Worm (Caenorhabditis elegans) whole organism, young adult: ENCODE measurements around the gene oac-23.

Source experiments
- B0261.1 ChIP-seq: sonication (generic microtip); optimal IDR thresholded peaks from 2 replicates; lab custom pipeline; 2016; ENCODE audit warnings: mild to moderate bottlenecking, missing genetic modification characterization, moderate library complexity, missing compliant biosample characterization
- F10E7.11 ChIP-seq: sonication (generic microtip); optimal IDR thresholded peaks from 2 replicates; lab custom pipeline; 2017; ENCODE audit warnings: mild to moderate bottlenecking, missing genetic modification characterization, moderate library complexity, missing compliant biosample characterization
- F22D6.2 ChIP-seq: sonication (generic microtip); optimal IDR thresholded peaks from 2 replicates; lab custom pipeline; 2016; ENCODE audit warnings: mild to moderate bottlenecking, missing genetic modification characterization, missing compliant biosample characterization
- F33H1.4 ChIP-seq: fragments of 200-800 bp; sonication (Bioruptor generic); IDR thresholded peaks from 2 replicates; pipeline ENCODE4 v1.3.6; 2022; ENCODE audit warnings: missing genetic modification reagents, missing genetic modification characterization, missing compliant biosample characterization
- F49E8.2 ChIP-seq: sonication (generic microtip); optimal IDR thresholded peaks from 3 replicates; lab custom pipeline; 2017; ENCODE audit warnings: missing genetic modification characterization, mild to moderate bottlenecking, missing compliant biosample characterization, antibody characterized with exemption, moderate library complexity; ENCODE audit not compliant: insufficient read depth
- F52B5.7 ChIP-seq: sonication (generic microtip); optimal IDR thresholded peaks from 2 replicates; lab custom pipeline; 2016; ENCODE audit warnings: mild to moderate bottlenecking, missing genetic modification characterization, missing compliant biosample characterization
- F55B11.4 ChIP-seq: sonication (generic microtip); optimal IDR thresholded peaks from 2 replicates; lab custom pipeline; 2016; ENCODE audit warnings: missing compliant biosample characterization, missing genetic modification characterization, borderline replicate concordance; ENCODE audit not compliant: insufficient read depth
- K12H6.12 ChIP-seq: fragments of 200-800 bp; sonication (Bioruptor generic); optimal IDR thresholded peaks from 2 replicates; lab custom pipeline; 2018; ENCODE audit warnings: mild to moderate bottlenecking, missing genetic modification characterization, missing compliant biosample characterization
- ZK185.1 ChIP-seq: sonication (generic microtip); optimal IDR thresholded peaks from 2 replicates; lab custom pipeline; 2016; ENCODE audit warnings: mild to moderate bottlenecking, missing genetic modification characterization, missing compliant biosample characterization; ENCODE audit not compliant: poor library complexity, severe bottlenecking
- akir-1 ChIP-seq: fragments of 200-800 bp; sonication (Bioruptor generic); optimal IDR thresholded peaks from 2 replicates; lab custom pipeline; 2018; ENCODE audit warnings: mild to moderate bottlenecking, missing genetic modification characterization, moderate library complexity, missing compliant biosample characterization
- attf-3 ChIP-seq: fragments of 200-800 bp; sonication (Bioruptor generic); conservative IDR thresholded peaks from 2 replicates; pipeline ENCODE4 v1.3.6; 2022; ENCODE audit warnings: missing genetic modification reagents, missing genetic modification characterization, missing compliant biosample characterization
- ccch-3 ChIP-seq: fragments of 200-800 bp; sonication (Bioruptor generic); optimal IDR thresholded peaks from 2 replicates; lab custom pipeline; 2018; ENCODE audit warnings: mild to moderate bottlenecking, missing genetic modification characterization, missing compliant biosample characterization
- ceh-27 ChIP-seq: fragments of 200-800 bp; sonication (Bioruptor generic); optimal IDR thresholded peaks from 2 replicates; lab custom pipeline; 2018; ENCODE audit warnings: mild to moderate bottlenecking, missing genetic modification characterization, moderate library complexity, missing compliant biosample characterization
- ceh-58 ChIP-seq: fragments of 200-800 bp; sonication (Bioruptor generic); IDR thresholded peaks from 2 replicates; pipeline ENCODE4 v1.3.6; 2022; ENCODE audit warnings: missing genetic modification characterization, missing compliant biosample characterization
- dox-1 ChIP-seq: fragments of 200-800 bp; sonication (Bioruptor generic); IDR thresholded peaks from 2 replicates; pipeline ENCODE4 v1.3.6; 2022; ENCODE audit warnings: missing genetic modification reagents, missing genetic modification characterization, missing compliant biosample characterization
- egl-18 ChIP-seq: fragments of 200-800 bp; sonication (Bioruptor generic); IDR thresholded peaks from 2 replicates; pipeline ENCODE4 v1.3.6; 2022; ENCODE audit warnings: missing genetic modification reagents, missing genetic modification characterization, missing compliant biosample characterization
- egrh-3 ChIP-seq: fragments of 200-800 bp; sonication (Bioruptor generic); IDR thresholded peaks from 2 replicates; pipeline ENCODE4 v1.3.6; 2022; ENCODE audit warnings: missing genetic modification reagents, missing genetic modification characterization, missing compliant biosample characterization
- ekl-4 ChIP-seq: fragments of 200-800 bp; sonication (Bioruptor generic); IDR thresholded peaks from 2 replicates; pipeline ENCODE4 v1.3.6; 2022; ENCODE audit warnings: missing genetic modification reagents, missing genetic modification characterization, missing compliant biosample characterization
- ets-4 ChIP-seq: fragments of 200-800 bp; sonication (Bioruptor generic); optimal IDR thresholded peaks from 2 replicates; lab custom pipeline; 2018; ENCODE audit warnings: mild to moderate bottlenecking, missing genetic modification characterization, missing compliant biosample characterization
- hrde-1 ChIP-seq: sonication (generic microtip); optimal IDR thresholded peaks from 2 replicates; lab custom pipeline; 2016; ENCODE audit warnings: missing genetic modification characterization, mild to moderate bottlenecking, missing compliant biosample characterization, moderate library complexity, missing genotype, missing genetic modification reagents, borderline replicate concordance
- madf-6 ChIP-seq: fragments of 200-800 bp; sonication (Bioruptor generic); IDR thresholded peaks from 2 replicates; pipeline ENCODE4 v1.3.6; 2022; ENCODE audit warnings: missing genetic modification reagents, missing genetic modification characterization, missing compliant biosample characterization
- madf-8 ChIP-seq: fragments of 200-800 bp; sonication (Bioruptor generic); conservative IDR thresholded peaks from 2 replicates; pipeline ENCODE4 v1.3.6; 2022; ENCODE audit warnings: missing genetic modification reagents, missing genetic modification characterization, missing compliant biosample characterization
- mxl-1 ChIP-seq: sonication (generic microtip); optimal IDR thresholded peaks from 2 replicates; lab custom pipeline; 2016; ENCODE audit warnings: missing genetic modification characterization, missing compliant biosample characterization
- nfya-2 ChIP-seq: fragments of 200-800 bp; sonication (Bioruptor generic); IDR thresholded peaks from 2 replicates; pipeline ENCODE4 v1.3.6; 2022; ENCODE audit warnings: missing genetic modification reagents, missing genetic modification characterization, missing compliant biosample characterization
- nhr-120 ChIP-seq: fragments of 200-800 bp; sonication (Bioruptor generic); IDR thresholded peaks from 2 replicates; pipeline ENCODE4 v1.3.6; 2022; ENCODE audit warnings: missing genetic modification characterization, missing compliant biosample characterization
- nhr-179 ChIP-seq: sonication (generic microtip); optimal IDR thresholded peaks from 2 replicates; lab custom pipeline; 2016; ENCODE audit warnings: mild to moderate bottlenecking, missing genetic modification characterization, missing compliant biosample characterization
- nhr-27 ChIP-seq: fragments of 200-800 bp; sonication (Bioruptor generic); optimal IDR thresholded peaks from 2 replicates; lab custom pipeline; 2018; ENCODE audit warnings: mild to moderate bottlenecking, missing genetic modification characterization, moderate library complexity, missing compliant biosample characterization
- nhr-90 ChIP-seq: sonication (generic microtip); optimal IDR thresholded peaks from 2 replicates; lab custom pipeline; 2016; ENCODE audit warnings: missing genotype, mild to moderate bottlenecking, missing genetic modification characterization, missing compliant biosample characterization
- pbrm-1 ChIP-seq: fragments of 200-800 bp; sonication (Bioruptor generic); IDR thresholded peaks from 2 replicates; pipeline ENCODE4 v1.3.6; 2022; ENCODE audit warnings: missing genetic modification reagents, missing genetic modification characterization, missing compliant biosample characterization
- rec-8 ChIP-seq, 2 experiments: sonication (generic microtip); optimal IDR thresholded peaks; 2 replicates each; lab custom pipeline; 2016; ENCODE audit warnings: mild to moderate bottlenecking in 2 of 2, missing genetic modification characterization in 2 of 2, missing genetic modification reagents in 2 of 2, missing genotype in 2 of 2, missing biosample characterization in 1 of 2, missing compliant biosample characterization in 1 of 2, moderate library complexity in 1 of 2
- repo-1 ChIP-seq: sonication (generic microtip); optimal IDR thresholded peaks from 2 replicates; lab custom pipeline; 2017; ENCODE audit warnings: mild to moderate bottlenecking, missing genetic modification characterization, missing compliant biosample characterization
- rpc-1 ChIP-seq, 2 experiments: fragments of 150-350 bp in 1 of 2; sonication (generic microtip) in 1 of 2; optimal IDR thresholded peaks; 2 replicates each; lab custom pipeline; 2014 to 2018; ENCODE audit warnings: missing biosample characterization in 1 of 2, missing genetic modification characterization in 1 of 2, missing genetic modification reagents in 1 of 2, missing genotype in 1 of 2
- snpc-1.3 ChIP-seq: sonication (generic microtip); optimal IDR thresholded peaks from 2 replicates; lab custom pipeline; 2017; ENCODE audit warnings: missing genetic modification characterization, mild to moderate bottlenecking, missing compliant biosample characterization, antibody characterized with exemption, moderate library complexity, missing genotype, missing genetic modification reagents; ENCODE audit not compliant: insufficient read depth
- unc-130 ChIP-seq: sonication (generic microtip); optimal IDR thresholded peaks from 2 replicates; lab custom pipeline; 2016; ENCODE audit warnings: missing genetic modification reagents, missing genetic modification characterization, missing compliant biosample characterization
- unc-62 ChIP-seq: fragments of 150-350 bp; optimal IDR thresholded peaks from 2 replicates; lab custom pipeline; 2014; ENCODE audit warnings: missing biosample characterization, missing genetic modification reagents, missing genetic modification characterization
- zfh-2 ChIP-seq: fragments of 200-800 bp; sonication (Bioruptor generic); conservative IDR thresholded peaks from 2 replicates; pipeline ENCODE4 v1.3.6; 2022; ENCODE audit warnings: missing genetic modification reagents, missing genetic modification characterization, missing compliant biosample characterization
- zim-3 ChIP-seq: sonication (generic microtip); optimal IDR thresholded peaks from 2 replicates; lab custom pipeline; 2017; ENCODE audit warnings: mild to moderate bottlenecking, missing genetic modification characterization, moderate library complexity, missing compliant biosample characterization
- ztf-18 ChIP-seq: sonication (generic microtip); optimal IDR thresholded peaks from 2 replicates; lab custom pipeline; 2016; ENCODE audit warnings: missing genotype, mild to moderate bottlenecking, missing genetic modification characterization, missing compliant biosample characterization

Gene oac-23

ce11 chrIV:3881119-3881518, at the start of gene oac-23, which contains the start of gene F37C4.8:
Gene oac-23 (plus strand): TSS chrIV:3881441.
Gene F37C4.8 (minus strand): TSS chrIV:3881219.
- TF ChIP-seq F10E7.11 (tag; lab: Kevin White, UChicago) (no peak), nhr-179 (tag; lab: Kevin White, UChicago) (no peak), madf-8 (GFP tag; lab: Robert Waterston, UW) (no peak), K12H6.12 (no peak), ceh-27 (GFP tag; lab: Kevin White, UChicago) (no peak), ztf-18 (tag; lab: Kevin White, UChicago) (no peak), nhr-27 (tag; lab: Kevin White, UChicago) (no peak), pbrm-1 (GFP tag; lab: Robert Waterston, UW) (no peak), B0261.1 (tag; lab: Kevin White, UChicago) (no peak), F49E8.2 (tag; lab: Kevin White, UChicago) (no peak), unc-130 (GFP tag; lab: Kevin White, UChicago) (no peak), F52B5.7 (tag; lab: Kevin White, UChicago) (no peak), akir-1 (GFP tag; lab: Kevin White, UChicago) (no peak), snpc-1.3 (tag; lab: Kevin White, UChicago) (no peak)

ce11 chrIV:3832040-3832439, 49.2 kb upstream of the oac-23 start:
- TF ChIP-seq nfya-2 (GFP tag; lab: Robert Waterston, UW), result no peak
- TF ChIP-seq ZK185.1 (tag; lab: Kevin White, UChicago), result no peak
- TF ChIP-seq madf-8 (GFP tag; lab: Robert Waterston, UW), result no peak
- TF ChIP-seq F33H1.4 (GFP tag; lab: Robert Waterston, UW), result no peak
- no peak for TF ChIP-seq egl-18 (GFP tag; lab: Robert Waterston, UW)
- TF ChIP-seq zim-3, result no peak
- no peak for TF ChIP-seq repo-1
- no peak for TF ChIP-seq unc-130 (GFP tag; lab: Kevin White, UChicago)
- TF ChIP-seq dox-1 (GFP tag; lab: Robert Waterston, UW), result no peak
- TF ChIP-seq ceh-58 (GFP tag; lab: Robert Waterston, UW), result no peak
- no peak for TF ChIP-seq rec-8 (tag; optimal IDR thresholded peaks at IDR 0.05; lab: Kevin White, UChicago)
- TF ChIP-seq, all 124 proteins: peak for 0

ce11 chrIV:3833778-3834177, 47.5 kb upstream of the oac-23 start:
- no peak for TF ChIP-seq rpc-1 (optimal IDR thresholded peaks at IDR 0.05; lab: Kevin White, UChicago)
- TF ChIP-seq rpc-1 (tag; optimal IDR thresholded peaks at IDR 0.05; lab: Kevin White, UChicago), result no peak
- TF ChIP-seq attf-3 (GFP tag; lab: Robert Waterston, UW), result no peak
- TF ChIP-seq nhr-90 (tag; lab: Kevin White, UChicago), result no peak
- no peak for TF ChIP-seq unc-62 (GFP tag; lab: Kevin White, UChicago)
- TF ChIP-seq egrh-3 (GFP tag; lab: Robert Waterston, UW), result no peak
- TF ChIP-seq ekl-4 (GFP tag; lab: Robert Waterston, UW), result no peak
- TF ChIP-seq nhr-120, result no peak
- TF ChIP-seq ets-4 (GFP tag; lab: Kevin White, UChicago), result no peak
- TF ChIP-seq hrde-1 (tag; lab: Kevin White, UChicago), result no peak
- no peak for TF ChIP-seq madf-6 (GFP tag; lab: Robert Waterston, UW)
- TF ChIP-seq F55B11.4 (tag; lab: Kevin White, UChicago), result no peak
- TF ChIP-seq F22D6.2, result no peak
- no peak for TF ChIP-seq mxl-1 (tag; lab: Kevin White, UChicago)
- no peak for TF ChIP-seq zfh-2 (GFP tag; lab: Robert Waterston, UW)
- no peak for TF ChIP-seq ccch-3
